Fruit fly (Drosophila melanogaster) whole organism, embryonic: ENCODE data around the gene Mkk4.
A peak's percentile ranks its signal among the peaks of the same experiment; 100 is the strongest.

Experiments
- Antp ChIP-seq: fragments of 200-800 bp; sonication (Bioruptor generic); optimal IDR thresholded peaks from 3 replicates; lab custom pipeline; 2016; ENCODE audit warnings: missing biosample characterization, missing genetic modification characterization
- B-H1 ChIP-seq: fragments of 200-800 bp; sonication (Bioruptor generic); IDR thresholded peaks from 3 replicates; pipeline ENCODE4 v1.3.6; 2022; ENCODE audit warnings: missing biosample characterization, missing genetic modification characterization
- BEAF-32 ChIP-seq: fragments of 200-800 bp; sonication (Bioruptor generic); optimal IDR thresholded peaks from 3 replicates; lab custom pipeline; 2017; ENCODE audit warnings: missing biosample characterization, missing genetic modification characterization, mild to moderate bottlenecking, moderate library complexity, missing genetic modification reagents
- CG10267 ChIP-seq: fragments of 200-800 bp; sonication (Bioruptor generic); optimal IDR thresholded peaks from 2 replicates; lab custom pipeline; 2018; ENCODE audit warnings: missing biosample characterization, mild to moderate bottlenecking, missing genetic modification characterization, moderate library complexity
- CG11695 ChIP-seq: fragments of 200-800 bp; sonication (Bioruptor generic); IDR thresholded peaks from 3 replicates; pipeline ENCODE4 v1.3.6; 2022; ENCODE audit warnings: missing biosample characterization, missing genetic modification characterization
- CG11723 ChIP-seq: fragments of 200-800 bp; sonication (Bioruptor generic); optimal IDR thresholded peaks from 2 replicates; lab custom pipeline; 2017; ENCODE audit warnings: missing biosample characterization, mild to moderate bottlenecking, missing genetic modification characterization
- CG12219 ChIP-seq: fragments of 200-800 bp; sonication (Bioruptor generic); optimal IDR thresholded peaks from 3 replicates; lab custom pipeline; 2018; ENCODE audit warnings: missing biosample characterization, mild to moderate bottlenecking, missing genetic modification characterization
- CG12659 ChIP-seq: fragments of 200-800 bp; sonication (Bioruptor generic); optimal IDR thresholded peaks from 3 replicates; lab custom pipeline; 2017; ENCODE audit warnings: mild to moderate bottlenecking, missing biosample characterization, missing genetic modification reagents, missing genetic modification characterization
- CG12769 ChIP-seq: fragments of 200-800 bp; sonication (Bioruptor generic); optimal IDR thresholded peaks from 2 replicates; lab custom pipeline; 2019; ENCODE audit warnings: missing biosample characterization, mild to moderate bottlenecking, missing genetic modification characterization, moderate library complexity
- CG1602 ChIP-seq: fragments of 200-800 bp; sonication (Bioruptor generic); optimal IDR thresholded peaks from 3 replicates; lab custom pipeline; 2016; ENCODE audit warnings: missing biosample characterization, missing genetic modification characterization
- CG16779 ChIP-seq: fragments of 200-800 bp; sonication (Bioruptor generic); IDR thresholded peaks from 2 replicates; pipeline ENCODE4 v1.3.6; 2022; ENCODE audit warnings: missing biosample characterization, missing genetic modification characterization
- CG17612 ChIP-seq: fragments of 200-800 bp; sonication (Bioruptor generic); IDR thresholded peaks from 2 replicates; pipeline ENCODE4 v1.3.6; 2022; ENCODE audit warnings: missing biosample characterization, missing genetic modification characterization
- CG17912 ChIP-seq: fragments of 200-800 bp; sonication (Bioruptor generic); optimal IDR thresholded peaks from 2 replicates; lab custom pipeline; 2018; ENCODE audit warnings: missing biosample characterization, mild to moderate bottlenecking, missing genetic modification characterization
- CG18599 ChIP-seq: fragments of 200-800 bp; sonication (Bioruptor generic); optimal IDR thresholded peaks from 3 replicates; lab custom pipeline; 2017; ENCODE audit warnings: missing biosample characterization, missing genetic modification characterization, mild to moderate bottlenecking, moderate library complexity, missing genetic modification reagents
- CG31365 ChIP-seq: fragments of 200-800 bp; sonication (Bioruptor generic); optimal IDR thresholded peaks from 2 replicates; lab custom pipeline; 2018; ENCODE audit warnings: missing biosample characterization, mild to moderate bottlenecking, missing genetic modification characterization
- CG3163 ChIP-seq: fragments of 200-800 bp; sonication (Bioruptor generic); optimal IDR thresholded peaks from 3 replicates; lab custom pipeline; 2016; ENCODE audit warnings: missing biosample characterization, missing genetic modification characterization
- CG4360 ChIP-seq: fragments of 200-800 bp; sonication (Bioruptor generic); IDR thresholded peaks from 2 replicates; pipeline ENCODE4 v1.3.6; 2022; ENCODE audit warnings: missing biosample characterization, missing genetic modification characterization
- CG7786 ChIP-seq: fragments of 200-800 bp; sonication (Bioruptor generic); optimal IDR thresholded peaks from 2 replicates; lab custom pipeline; 2016; ENCODE audit warnings: missing biosample characterization, missing genetic modification characterization
- CG7987 ChIP-seq: fragments of 200-800 bp; sonication (Bioruptor generic); optimal IDR thresholded peaks from 2 replicates; lab custom pipeline; 2018; ENCODE audit warnings: missing biosample characterization, mild to moderate bottlenecking, missing genetic modification characterization, moderate library complexity
- CG8281 ChIP-seq: fragments of 200-800 bp; sonication (Bioruptor generic); optimal IDR thresholded peaks from 2 replicates; lab custom pipeline; 2018; ENCODE audit warnings: missing biosample characterization, mild to moderate bottlenecking, missing genetic modification characterization, moderate library complexity
- D19B ChIP-seq: fragments of 200-800 bp; sonication (Bioruptor generic); optimal IDR thresholded peaks from 2 replicates; lab custom pipeline; 2017; ENCODE audit warnings: missing biosample characterization, mild to moderate bottlenecking, missing genetic modification characterization
- Drgx ChIP-seq: fragments of 200-800 bp; sonication (Bioruptor generic); IDR thresholded peaks from 2 replicates; pipeline ENCODE4 v1.3.6; 2022; ENCODE audit warnings: missing biosample characterization, missing genetic modification characterization
- Fer2 ChIP-seq: fragments of 200-800 bp; sonication (Bioruptor generic); optimal IDR thresholded peaks from 2 replicates; lab custom pipeline; 2018; ENCODE audit warnings: missing biosample characterization, mild to moderate bottlenecking, missing genetic modification characterization, moderate library complexity
- Hr3 ChIP-seq: fragments of 200-800 bp; sonication (Bioruptor generic); optimal IDR thresholded peaks from 3 replicates; lab custom pipeline; 2016; ENCODE audit warnings: missing biosample characterization, missing genetic modification characterization
- MBD-R2 ChIP-seq: fragments of 200-800 bp; sonication (Bioruptor generic); IDR thresholded peaks from 2 replicates; pipeline ENCODE4 v1.3.6; 2022; ENCODE audit warnings: missing biosample characterization, missing genetic modification characterization
- Mad ChIP-seq: fragments of 200-800 bp; sonication (Bioruptor generic); optimal IDR thresholded peaks from 2 replicates; lab custom pipeline; 2016; ENCODE audit warnings: missing biosample characterization, missing genetic modification characterization
- Max ChIP-seq: fragments of 200-800 bp; sonication (Bioruptor generic); optimal IDR thresholded peaks from 2 replicates; lab custom pipeline; 2016; ENCODE audit warnings: missing biosample characterization, mild to moderate bottlenecking, missing genetic modification characterization
- Med ChIP-seq: fragments of 200-800 bp; sonication (Bioruptor generic); peaks from one replicate; lab custom pipeline; 2016; ENCODE audit warnings: missing biosample characterization, missing genetic modification characterization, mild to moderate bottlenecking, inconsistent platforms, moderate library complexity
- Meics ChIP-seq: fragments of 200-800 bp; sonication (Bioruptor generic); optimal IDR thresholded peaks from 2 replicates; lab custom pipeline; 2017; ENCODE audit warnings: missing biosample characterization, mild to moderate bottlenecking, missing genetic modification characterization
- NK7.1 ChIP-seq: fragments of 200-800 bp; sonication (Bioruptor generic); optimal IDR thresholded peaks from 3 replicates; lab custom pipeline; 2016; ENCODE audit warnings: missing biosample characterization, missing genetic modification characterization
- Ssrp ChIP-seq: fragments of 200-800 bp; sonication (Bioruptor generic); optimal IDR thresholded peaks from 2 replicates; lab custom pipeline; 2018; ENCODE audit warnings: missing biosample characterization, mild to moderate bottlenecking, missing genetic modification characterization, moderate library complexity
- Taf1 ChIP-seq: fragments of 200-800 bp; sonication (Bioruptor generic); IDR thresholded peaks from 2 replicates; pipeline ENCODE4 v1.3.6; 2022; ENCODE audit warnings: missing biosample characterization, missing genetic modification characterization
- Vsx1 ChIP-seq: fragments of 200-800 bp; sonication (Bioruptor generic); optimal IDR thresholded peaks from 2 replicates; lab custom pipeline; 2017; ENCODE audit warnings: missing biosample characterization, mild to moderate bottlenecking, missing genetic modification characterization, missing genetic modification reagents
- Xrp1 ChIP-seq: fragments of 200-800 bp; sonication (Bioruptor generic); IDR thresholded peaks from 2 replicates; pipeline ENCODE4 v1.3.6; 2022; ENCODE audit warnings: missing biosample characterization, missing genetic modification characterization
- amos ChIP-seq: fragments of 200-800 bp; sonication (Bioruptor generic); IDR thresholded peaks from 2 replicates; pipeline ENCODE4 v1.3.6; 2022; ENCODE audit warnings: missing biosample characterization, missing genetic modification characterization; ENCODE audit not compliant: partially characterized antibody
- aop ChIP-seq: fragments of 200-800 bp; sonication (Bioruptor generic); IDR thresholded peaks from 2 replicates; pipeline ENCODE4 v1.3.6; 2022; ENCODE audit warnings: missing biosample characterization, missing genetic modification characterization
- dmrt11E ChIP-seq: fragments of 200-800 bp; sonication (Bioruptor generic); optimal IDR thresholded peaks from 3 replicates; lab custom pipeline; 2018; ENCODE audit warnings: missing biosample characterization, mild to moderate bottlenecking, missing genetic modification characterization, moderate library complexity
- fd96Cb ChIP-seq: fragments of 200-800 bp; sonication (Bioruptor generic); optimal IDR thresholded peaks from 2 replicates; lab custom pipeline; 2018; ENCODE audit warnings: missing biosample characterization, mild to moderate bottlenecking, missing genetic modification characterization, moderate library complexity
- gcm2 ChIP-seq: fragments of 200-800 bp; sonication (Bioruptor generic); optimal IDR thresholded peaks from 2 replicates; lab custom pipeline; 2016; ENCODE audit warnings: missing biosample characterization, missing genetic modification characterization
- gro ChIP-seq: fragments of 200-800 bp; sonication (Bioruptor generic); optimal IDR thresholded peaks from 2 replicates; lab custom pipeline; 2016; ENCODE audit warnings: missing biosample characterization, missing genetic modification characterization
- jumu ChIP-seq: fragments of 200-800 bp; sonication (Bioruptor generic); optimal IDR thresholded peaks from 3 replicates; lab custom pipeline; 2016; ENCODE audit warnings: missing biosample characterization, missing genetic modification characterization
- kah ChIP-seq: fragments of 200-800 bp; sonication (Bioruptor generic); optimal IDR thresholded peaks from 2 replicates; lab custom pipeline; 2018; ENCODE audit warnings: missing biosample characterization, mild to moderate bottlenecking, missing genetic modification characterization
- onecut ChIP-seq: fragments of 200-800 bp; sonication (Bioruptor generic); IDR thresholded peaks from 2 replicates; pipeline ENCODE4 v1.3.6; 2022; ENCODE audit warnings: missing biosample characterization, missing genetic modification characterization
- pho ChIP-seq: fragments of 200-800 bp; sonication (Bioruptor generic); optimal IDR thresholded peaks from 2 replicates; lab custom pipeline; 2016; ENCODE audit warnings: missing biosample characterization, missing genetic modification characterization
- pum ChIP-seq: fragments of 200-800 bp; sonication (Bioruptor generic); optimal IDR thresholded peaks from 2 replicates; lab custom pipeline; 2016; ENCODE audit warnings: missing biosample characterization, missing genetic modification characterization
- salm ChIP-seq: fragments of 200-800 bp; sonication (Bioruptor generic); optimal IDR thresholded peaks from 2 replicates; lab custom pipeline; 2018; ENCODE audit warnings: missing biosample characterization, mild to moderate bottlenecking, missing genetic modification characterization
- tap ChIP-seq: fragments of 200-800 bp; optimal IDR thresholded peaks from 3 replicates; lab custom pipeline; 2019; ENCODE audit warnings: missing biosample characterization, mild to moderate bottlenecking, missing genetic modification characterization, moderate library complexity
- tin ChIP-seq: fragments of 200-800 bp; sonication (Bioruptor generic); optimal IDR thresholded peaks from 3 replicates; lab custom pipeline; 2016; ENCODE audit warnings: missing biosample characterization, missing genetic modification characterization
- tio ChIP-seq: fragments of 200-800 bp; sonication (Bioruptor generic); optimal IDR thresholded peaks from 2 replicates; lab custom pipeline; 2017; ENCODE audit warnings: missing biosample characterization, missing genetic modification characterization, inconsistent platforms
- tll ChIP-seq, 2 experiments: fragments of 200-800 bp in 1 of 2; fragments of >200 bp in 1 of 2; sonication (Bioruptor generic) in 1 of 2; optimal IDR thresholded peaks; 2 replicates each; lab custom pipeline; 2017 to 2019; ENCODE audit warnings: missing biosample characterization in 2 of 2, missing genetic modification characterization in 2 of 2, mild to moderate bottlenecking in 1 of 2, moderate library complexity in 1 of 2
- zfh2 ChIP-seq: fragments of 200-800 bp; sonication (Bioruptor generic); optimal IDR thresholded peaks from 2 replicates; lab custom pipeline; 2016; ENCODE audit warnings: missing biosample characterization, missing genetic modification characterization

The Mkk4 gene

DNA sequence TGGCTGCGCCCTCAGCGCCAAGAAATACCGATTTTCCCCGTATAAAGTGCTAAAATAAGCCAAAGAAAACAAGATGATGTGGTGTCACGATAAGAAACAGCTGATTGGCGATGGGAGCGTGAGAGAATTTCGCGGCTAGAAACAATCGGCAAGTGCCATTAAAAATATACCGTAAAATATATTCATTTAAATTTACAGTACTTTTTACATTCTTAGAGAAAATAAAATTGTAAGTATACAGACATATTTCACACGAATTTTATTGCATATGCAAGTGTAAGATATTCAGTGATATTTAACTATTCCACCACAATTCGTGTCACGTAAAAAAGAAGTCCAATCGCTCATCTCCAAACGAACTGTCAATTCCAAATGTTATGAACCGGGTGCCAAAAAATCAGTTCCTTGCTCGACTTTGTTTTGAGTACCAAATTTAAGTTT, 26.0 kb upstream of the Mkk4 start, which contains the start of the genes Unc50, CG11755 and CG8043 (continued):
- TF ChIP-seq gro (GFP tag; lab: Kevin White, UChicago) (peak; percentile 25), CG12219 (peak; percentile 35), NK7.1 (peak; percentile 25), CG12659 (GFP tag; lab: Kevin White, UChicago) (peak; percentile 86), tap (tag; lab: Kevin White, UChicago) (peak; percentile 68), CG7987 (peak; percentile 39), CG16779 (GFP tag; lab: Robert Waterston, UW) (no peak), jumu (GFP tag; lab: Kevin White, UChicago) (peak; percentile 70), CG4360 (no peak), pho (GFP tag; lab: Kevin White, UChicago) (peak; percentile 71), gcm2 (GFP tag; lab: Kevin White, UChicago) (no peak), tio (GFP tag; lab: Kevin White, UChicago) (no peak), Taf1 (GFP tag; lab: Robert Waterston, UW) (peak; percentile 72), CG8281 (tag; lab: Kevin White, UChicago) (peak; percentile 41), fd96Cb (tag; lab: Kevin White, UChicago) (peak; percentile 66), amos (GFP tag; lab: Robert Waterston, UW) (peak; percentile 93), Mad (GFP tag; lab: Kevin White, UChicago) (peak; percentile 76), BEAF-32 (GFP tag; lab: Kevin White, UChicago) (peak; percentile 98), Meics (GFP tag; lab: Kevin White, UChicago) (peak; percentile 77), CG31365 (peak; percentile 19), aop (GFP tag; lab: Robert Waterston, UW) (no peak), D19B (GFP tag; lab: Kevin White, UChicago) (peak; percentile 24), Max (GFP tag; lab: Kevin White, UChicago) (peak; percentile 77), pum (GFP tag; lab: Kevin White, UChicago) (peak; percentile 68), Hr3 (GFP tag; lab: Kevin White, UChicago) (peak; percentile 78), CG11723 (peak; percentile 49), CG17912 (GFP tag; lab: Kevin White, UChicago) (no peak), B-H1 (GFP tag; lab: Robert Waterston, UW) (peak; percentile 44; the same call in 2 of the 3 replicates), CG11695 (GFP tag; lab: Robert Waterston, UW) (peak; percentile 77; the same call in 2 of the 3 replicates), CG3163 (GFP tag; lab: Kevin White, UChicago) (peak; percentile 9), Fer2 (tag; lab: Kevin White, UChicago) (peak; percentile 63), Drgx (GFP tag; lab: Robert Waterston, UW) (peak; percentile 35; the same call in 1 of the 2 replicates), CG12769 (tag; lab: Kevin White, UChicago) (no peak), CG17612 (GFP tag; lab: Robert Waterston, UW) (no peak), Antp (peak; percentile 53), Vsx1 (no peak), Ssrp (tag; lab: Kevin White, UChicago) (peak; percentile 55), salm (no peak), dmrt11E (tag; lab: Kevin White, UChicago) (peak; percentile 77), CG7786 (GFP tag; lab: Kevin White, UChicago) (peak; percentile 60), CG10267 (peak; percentile 77), Xrp1 (peak; percentile 82), onecut (peak; percentile 58), tll (GFP tag; optimal IDR thresholded peaks at IDR 0.05; lab: Kevin White, UChicago) (peak in 1 of 2 experiments; percentile 80), MBD-R2 (GFP tag; lab: Robert Waterston, UW) (peak; percentile 95), zfh2 (GFP tag; lab: Kevin White, UChicago) (peak; percentile 72), CG1602 (GFP tag; lab: Kevin White, UChicago) (peak; percentile 75), CG18599 (no peak), Med (GFP tag; lab: Kevin White, UChicago) (peak; percentile 95), kah (GFP tag; lab: Kevin White, UChicago) (no peak), tin (GFP tag; lab: Kevin White, UChicago) (peak; percentile 77)
